Worm (Caenorhabditis elegans) whole organism, early embryonic: ENCODE results near the gene nob-1.

Source experiments
- F13C5.2 ChIP-seq: sonication (generic microtip); optimal IDR thresholded peaks from 2 replicates; lab custom pipeline; 2017; ENCODE audit warnings: mild to moderate bottlenecking, missing genetic modification characterization, inconsistent platforms, missing compliant biosample characterization
- ama-1 ChIP-seq: fragments of 150-350 bp; optimal IDR thresholded peaks from 2 replicates; lab custom pipeline; 2014
- ceh-13 ChIP-seq: fragments of 200-800 bp; sonication (Bioruptor generic); optimal IDR thresholded peaks from 2 replicates; lab custom pipeline; 2018; ENCODE audit warnings: mild to moderate bottlenecking, missing genetic modification characterization, missing compliant biosample characterization
- ceh-36 ChIP-seq: sonication (generic microtip); optimal IDR thresholded peaks from 2 replicates; lab custom pipeline; 2016; ENCODE audit warnings: missing genetic modification characterization, inconsistent platforms, missing compliant biosample characterization
- tbx-11 ChIP-seq: fragments of 200-800 bp; sonication (Bioruptor generic); IDR thresholded peaks from 2 replicates; pipeline ENCODE4 v1.3.6; 2022; ENCODE audit warnings: missing genetic modification characterization, missing compliant biosample characterization

- TF ChIP-seq ceh-36 (tag; lab: Kevin White, UChicago) (no peak), ama-1 (lab: Kevin White, UChicago) (no peak), F13C5.2 (tag; lab: Kevin White, UChicago) (no peak), ceh-13 (GFP tag; lab: Kevin White, UChicago) (no peak), tbx-11 (GFP tag; lab: Robert Waterston, UW) (no peak)
Measured at ce11 chrIII:12130052-12130451, 45.9 kb upstream of the nob-1 start, which contains the start of gene Y75B8A.6.
